Fruit fly (Drosophila melanogaster) whole organism, embryonic: ENCODE measurements around the gene CG18649.

Experiments
- Antp ChIP-seq: fragments of 200-800 bp; sonication (Bioruptor generic); optimal IDR thresholded peaks from 3 replicates; lab custom pipeline; 2016; ENCODE audit warnings: missing biosample characterization, missing genetic modification characterization
- CG10147 ChIP-seq: fragments of 200-800 bp; sonication (Bioruptor generic); optimal IDR thresholded peaks from 2 replicates; lab custom pipeline; 2019; ENCODE audit warnings: missing biosample characterization, mild to moderate bottlenecking, missing genetic modification characterization, moderate library complexity
- CG1024 ChIP-seq: fragments of 200-800 bp; sonication (Bioruptor generic); IDR thresholded peaks from 2 replicates; pipeline ENCODE4 v1.3.6; 2022; ENCODE audit warnings: missing biosample characterization, missing genetic modification characterization
- CG10274 ChIP-seq: fragments of 200-800 bp; sonication (Bioruptor generic); optimal IDR thresholded peaks from 3 replicates; lab custom pipeline; 2017; ENCODE audit warnings: missing biosample characterization, mild to moderate bottlenecking, missing genetic modification characterization
- CG13296 ChIP-seq: fragments of 200-800 bp; sonication (Bioruptor generic); optimal IDR thresholded peaks from 3 replicates; lab custom pipeline; 2018; ENCODE audit warnings: missing biosample characterization, mild to moderate bottlenecking, missing genetic modification characterization
- CG13775 ChIP-seq: fragments of 200-800 bp; sonication (Bioruptor generic); optimal IDR thresholded peaks from 3 replicates; lab custom pipeline; 2017; ENCODE audit warnings: missing biosample characterization, mild to moderate bottlenecking, missing genetic modification characterization
- CG14965 ChIP-seq: fragments of 200-800 bp; sonication (Bioruptor generic); optimal IDR thresholded peaks from 2 replicates; lab custom pipeline; 2016; ENCODE audit warnings: missing biosample characterization, missing genetic modification characterization, borderline replicate concordance
- CG1603 ChIP-seq: fragments of 200-800 bp; sonication (Bioruptor generic); optimal IDR thresholded peaks from 2 replicates; lab custom pipeline; 2019; ENCODE audit warnings: missing biosample characterization, mild to moderate bottlenecking, missing genetic modification characterization, moderate library complexity
- CG16779 ChIP-seq: fragments of 200-800 bp; sonication (Bioruptor generic); IDR thresholded peaks from 2 replicates; pipeline ENCODE4 v1.3.6; 2022; ENCODE audit warnings: missing biosample characterization, missing genetic modification characterization
- CG17359 ChIP-seq: fragments of 200-800 bp; sonication (Bioruptor generic); optimal IDR thresholded peaks from 3 replicates; lab custom pipeline; 2018; ENCODE audit warnings: missing biosample characterization, mild to moderate bottlenecking, missing genetic modification characterization, moderate library complexity
- CG34376 ChIP-seq: fragments of 200-800 bp; sonication (Bioruptor generic); optimal IDR thresholded peaks from 2 replicates; lab custom pipeline; 2018; ENCODE audit warnings: missing biosample characterization, mild to moderate bottlenecking, missing genetic modification characterization
- CG3995 ChIP-seq: fragments of 200-800 bp; sonication (Bioruptor generic); optimal IDR thresholded peaks from 3 replicates; lab custom pipeline; 2016; ENCODE audit warnings: missing biosample characterization, missing genetic modification characterization
- CG5953 ChIP-seq: fragments of 200-800 bp; sonication (Bioruptor generic); IDR thresholded peaks from 2 replicates; pipeline ENCODE4 v1.3.6; 2022; ENCODE audit warnings: missing biosample characterization, missing genetic modification characterization
- CG6175 ChIP-seq: fragments of 200-800 bp; sonication (Bioruptor generic); IDR thresholded peaks from 3 replicates; pipeline ENCODE4 v1.3.6; 2022; ENCODE audit warnings: missing biosample characterization, missing genetic modification characterization
- CG6272 ChIP-seq: fragments of 200-800 bp; sonication (Bioruptor generic); IDR thresholded peaks from 2 replicates; pipeline ENCODE4 v1.3.6; 2022; ENCODE audit warnings: missing biosample characterization, missing genetic modification characterization
- CG9727 ChIP-seq: fragments of 200-800 bp; sonication (Bioruptor generic); optimal IDR thresholded peaks from 3 replicates; lab custom pipeline; 2017; ENCODE audit warnings: missing biosample characterization, mild to moderate bottlenecking, missing genetic modification characterization
- Chrac-16 ChIP-seq: fragments of 200-800 bp; sonication (Bioruptor generic); optimal IDR thresholded peaks from 3 replicates; lab custom pipeline; 2016; ENCODE audit warnings: missing biosample characterization, missing genetic modification characterization
- CkIIα-i1 ChIP-seq: fragments of 200-800 bp; sonication (Bioruptor generic); IDR thresholded peaks from 2 replicates; pipeline ENCODE4 v1.3.6; 2022; ENCODE audit warnings: missing biosample characterization, missing genetic modification characterization
- CrebB ChIP-seq: fragments of 200-800 bp; sonication (Bioruptor generic); optimal IDR thresholded peaks from 3 replicates; lab custom pipeline; 2018; ENCODE audit warnings: missing biosample characterization, mild to moderate bottlenecking, missing genetic modification characterization
- D19A ChIP-seq: fragments of 200-800 bp; optimal IDR thresholded peaks from 3 replicates; lab custom pipeline; 2019; ENCODE audit warnings: missing biosample characterization, mild to moderate bottlenecking, missing genetic modification characterization, moderate library complexity
- Deaf1 ChIP-seq: fragments of 200-800 bp; optimal IDR thresholded peaks from 3 replicates; lab custom pipeline; 2019; ENCODE audit warnings: missing biosample characterization, mild to moderate bottlenecking, missing genetic modification characterization, moderate library complexity
- HLHmδ ChIP-seq: fragments of 200-800 bp; sonication (Bioruptor generic); optimal IDR thresholded peaks from 2 replicates; lab custom pipeline; 2018; ENCODE audit warnings: missing biosample characterization, mild to moderate bottlenecking, missing genetic modification characterization, moderate library complexity
- Hr78 ChIP-seq, 2 experiments: fragments of 200-800 bp in 1 of 2; fragments of >200 bp in 1 of 2; sonication (Bioruptor generic) in 1 of 2; optimal IDR thresholded peaks; 2 replicates each; lab custom pipeline; 2017 to 2019; ENCODE audit warnings: missing biosample characterization in 2 of 2, missing genetic modification characterization in 2 of 2, mild to moderate bottlenecking in 1 of 2, moderate library complexity in 1 of 2
- MBD-R2 ChIP-seq: fragments of 200-800 bp; sonication (Bioruptor generic); IDR thresholded peaks from 2 replicates; pipeline ENCODE4 v1.3.6; 2022; ENCODE audit warnings: missing biosample characterization, missing genetic modification characterization
- MESR4 ChIP-seq: fragments of 200-800 bp; sonication (Bioruptor generic); optimal IDR thresholded peaks from 2 replicates; lab custom pipeline; 2018; ENCODE audit warnings: missing biosample characterization, mild to moderate bottlenecking, missing genetic modification characterization, moderate library complexity
- Neu2 ChIP-seq: fragments of 200-800 bp; sonication (Bioruptor generic); optimal IDR thresholded peaks from 3 replicates; lab custom pipeline; 2016; ENCODE audit warnings: missing biosample characterization, missing genetic modification characterization, borderline replicate concordance
- Ptx1 ChIP-seq: fragments of 200-800 bp; sonication (Bioruptor generic); IDR thresholded peaks from 2 replicates; pipeline ENCODE4 v1.3.6; 2022; ENCODE audit warnings: missing biosample characterization, missing genetic modification characterization
- Sox100B ChIP-seq: fragments of 200-800 bp; sonication (Bioruptor generic); optimal IDR thresholded peaks from 3 replicates; lab custom pipeline; 2018; ENCODE audit warnings: missing biosample characterization, mild to moderate bottlenecking, missing genetic modification characterization
- Sry-δ ChIP-seq: fragments of 200-800 bp; sonication (Bioruptor generic); optimal IDR thresholded peaks from 2 replicates; lab custom pipeline; 2016; ENCODE audit warnings: missing biosample characterization, missing genetic modification characterization
- Ssrp ChIP-seq: fragments of 200-800 bp; sonication (Bioruptor generic); optimal IDR thresholded peaks from 2 replicates; lab custom pipeline; 2018; ENCODE audit warnings: missing biosample characterization, mild to moderate bottlenecking, missing genetic modification characterization, moderate library complexity
- Stat92E ChIP-seq, 3 experiments: fragments of >200 bp in 2 of 3; fragments of 200-800 bp in 1 of 3; sonication (Bioruptor generic) in 1 of 3; optimal IDR thresholded peaks; 2 replicates each; lab custom pipeline; 2017 to 2019; ENCODE audit warnings: missing biosample characterization in 3 of 3, missing genetic modification characterization in 3 of 3, mild to moderate bottlenecking in 1 of 3, moderate library complexity in 1 of 3
- ab ChIP-seq: fragments of 200-800 bp; sonication (Bioruptor generic); optimal IDR thresholded peaks from 2 replicates; lab custom pipeline; 2016; ENCODE audit warnings: missing biosample characterization, missing genetic modification characterization
- cad ChIP-seq: fragments of >200 bp; optimal IDR thresholded peaks from 2 replicates; lab custom pipeline; 2017; ENCODE audit warnings: missing biosample characterization, missing genetic modification characterization
- chinmo ChIP-seq: fragments of 200-800 bp; sonication (Bioruptor generic); IDR thresholded peaks from 4 replicates; pipeline ENCODE4 v1.3.6; 2022; ENCODE audit warnings: missing biosample characterization, missing genetic modification characterization; ENCODE audit not compliant: partially characterized antibody
- da ChIP-seq: fragments of 200-800 bp; sonication (Bioruptor generic); optimal IDR thresholded peaks from 2 replicates; lab custom pipeline; 2016; ENCODE audit warnings: missing biosample characterization, missing genetic modification characterization
- dati ChIP-seq: fragments of 200-800 bp; sonication (Bioruptor generic); IDR thresholded peaks from 2 replicates; pipeline ENCODE4 v1.3.6; 2022; ENCODE audit warnings: missing biosample characterization, missing genetic modification characterization
- dm ChIP-seq: fragments of 200-800 bp; sonication (Bioruptor generic); optimal IDR thresholded peaks from 3 replicates; lab custom pipeline; 2016; ENCODE audit warnings: missing biosample characterization, missing genetic modification characterization
- jigr1 ChIP-seq: fragments of 200-800 bp; sonication (Bioruptor generic); IDR thresholded peaks from 3 replicates; pipeline ENCODE4 v1.3.6; 2022; ENCODE audit warnings: missing biosample characterization, missing genetic modification characterization
- lab ChIP-seq: fragments of 200-800 bp; sonication (Bioruptor generic); optimal IDR thresholded peaks from 3 replicates; lab custom pipeline; 2017; ENCODE audit warnings: missing biosample characterization, missing genetic modification characterization, mild to moderate bottlenecking, moderate library complexity, missing genetic modification reagents
- mam ChIP-seq: fragments of 200-800 bp; sonication (Bioruptor generic); optimal IDR thresholded peaks from 3 replicates; lab custom pipeline; 2016; ENCODE audit warnings: missing biosample characterization, missing genetic modification characterization
- nau ChIP-seq: fragments of 200-800 bp; sonication (Bioruptor generic); optimal IDR thresholded peaks from 3 replicates; lab custom pipeline; 2017; ENCODE audit warnings: missing biosample characterization, mild to moderate bottlenecking, missing genetic modification characterization, missing genetic modification reagents
- phol ChIP-seq: fragments of 200-800 bp; sonication (Bioruptor generic); optimal IDR thresholded peaks from 3 replicates; lab custom pipeline; 2018; ENCODE audit warnings: missing biosample characterization, mild to moderate bottlenecking, missing genetic modification characterization, moderate library complexity
- prd ChIP-seq, 3 experiments: fragments of >200 bp in 2 of 3; fragments of 200-800 bp in 1 of 3; sonication (Bioruptor generic) in 1 of 3; optimal IDR thresholded peaks in 2 of 3; IDR thresholded peaks in 1 of 3; 2 replicates in 2 of 3; 3 replicates in 1 of 3; pipeline versions ENCODE4 v1.3.6 to Lab custom; 2017 to 2022; ENCODE audit warnings: missing biosample characterization in 1 of 3, missing genetic modification characterization in 1 of 3
- repo ChIP-seq: fragments of 200-800 bp; sonication (Bioruptor generic); optimal IDR thresholded peaks from 2 replicates; lab custom pipeline; 2016; ENCODE audit warnings: missing biosample characterization, missing genetic modification characterization
- slbo ChIP-seq: fragments of 200-800 bp; sonication (Bioruptor generic); IDR thresholded peaks from 2 replicates; pipeline ENCODE4 v1.3.6; 2022; ENCODE audit warnings: missing biosample characterization, missing genetic modification characterization
- stc ChIP-seq: fragments of 200-800 bp; sonication (Bioruptor generic); IDR thresholded peaks from 2 replicates; pipeline ENCODE4 v1.3.6; 2022; ENCODE audit warnings: missing biosample characterization, missing genetic modification characterization
- vnd ChIP-seq: fragments of 200-800 bp; sonication (Bioruptor generic); IDR thresholded peaks from 3 replicates; pipeline ENCODE4 v1.3.6; 2022; ENCODE audit warnings: missing biosample characterization, missing genetic modification characterization; ENCODE audit not compliant: partially characterized antibody
- zen2 ChIP-seq: fragments of 200-800 bp; sonication (Bioruptor generic); IDR thresholded peaks from 3 replicates; pipeline ENCODE4 v1.3.6; 2022; ENCODE audit warnings: missing biosample characterization, missing genetic modification characterization; ENCODE audit not compliant: partially characterized antibody

The CG18649 gene

DNA sequence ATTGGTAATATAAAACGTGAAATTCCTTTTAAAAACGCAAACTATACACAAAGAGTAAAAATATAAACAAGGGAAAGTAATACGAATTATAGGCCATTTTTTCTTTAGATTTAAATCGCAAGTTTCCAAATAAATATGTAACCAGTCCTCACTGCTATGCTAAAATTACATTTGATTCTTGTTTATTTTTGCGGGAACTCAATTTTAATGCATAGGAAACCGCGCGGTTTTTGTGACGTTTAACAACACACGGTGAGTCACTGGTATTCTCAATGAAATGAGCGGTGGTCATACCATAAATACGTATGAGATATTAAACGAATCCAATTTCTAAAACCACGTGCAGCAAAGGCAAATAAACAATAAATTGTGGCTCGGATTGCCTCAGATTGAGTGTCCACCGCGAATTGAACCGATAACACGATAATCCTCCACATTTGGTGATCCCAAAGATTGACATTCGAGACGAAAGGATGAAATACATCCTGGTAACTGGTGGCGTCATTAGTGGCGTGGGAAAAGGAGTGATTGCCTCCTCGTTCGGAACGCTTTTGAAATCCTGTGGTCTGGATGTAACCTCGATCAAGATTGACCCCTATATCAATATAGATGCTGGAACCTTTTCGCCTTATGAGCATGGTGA is 44.1 kb upstream of the CG18649 start, which contains the start of gene Ctps (continued):
- TF ChIP-seq Hr78 (GFP tag; optimal IDR thresholded peaks at IDR 0.05; lab: Kevin White, UChicago) = no peak
- no peak for TF ChIP-seq CrebB (tag; lab: Kevin White, UChicago)
- no peak for TF ChIP-seq prd (optimal IDR thresholded peaks at IDR 0.05; lab: Kevin White, UChicago)
- TF ChIP-seq prd (GFP tag; IDR thresholded peaks at IDR 0.05; lab: Robert Waterston, UW) = 0 out of 3 replicates have a peak, but pooled peaks have one; percentile 19
- peak; percentile 34 for TF ChIP-seq CG17359 (tag; lab: Kevin White, UChicago)
- no peak for TF ChIP-seq Deaf1 (tag; lab: Kevin White, UChicago)
- TF ChIP-seq CG14965 (GFP tag; lab: Kevin White, UChicago) = no peak
- no peak for TF ChIP-seq zen2 (GFP tag; lab: Robert Waterston, UW)
- no peak for TF ChIP-seq ab
- TF ChIP-seq lab (GFP tag; lab: Kevin White, UChicago) = peak; percentile 24
- peak; percentile 10 for TF ChIP-seq Sox100B (GFP tag; lab: Kevin White, UChicago)
- no peak for TF ChIP-seq D19A (tag; lab: Kevin White, UChicago)
- no peak for TF ChIP-seq Neu2
- no peak for TF ChIP-seq CG1024 (GFP tag; lab: Robert Waterston, UW)
- peak; percentile 31 for TF ChIP-seq CG3995 (GFP tag; lab: Kevin White, UChicago)
- TF ChIP-seq Ssrp = no peak
- no peak for TF ChIP-seq CG9727 (GFP tag; lab: Kevin White, UChicago)
- TF ChIP-seq HLHmδ (GFP tag; lab: Kevin White, UChicago) = no peak
- no peak for TF ChIP-seq vnd
- TF ChIP-seq CG6175 = no peak
- peak; percentile 15 for TF ChIP-seq Sry-δ
- peak; percentile 35 for TF ChIP-seq CG13296
- no peak for TF ChIP-seq stc
- TF ChIP-seq CG16779 (GFP tag; lab: Robert Waterston, UW) = no peak
- TF ChIP-seq CG5953 (GFP tag; lab: Robert Waterston, UW) = no peak
- TF ChIP-seq dm = peak; percentile 76
- TF ChIP-seq dati (GFP tag; lab: Robert Waterston, UW) = no peak
- no peak for TF ChIP-seq Stat92E (GFP tag; optimal IDR thresholded peaks at IDR 0.05; lab: Kevin White, UChicago)
- no peak for TF ChIP-seq da (GFP tag; lab: Kevin White, UChicago)
- TF ChIP-seq Ptx1 (GFP tag; lab: Robert Waterston, UW) = no peak
- no peak for TF ChIP-seq CG6272 (GFP tag; lab: Robert Waterston, UW)
- TF ChIP-seq phol (tag; lab: Kevin White, UChicago) = peak; percentile 2
- no peak for TF ChIP-seq CG10274 (GFP tag; lab: Kevin White, UChicago)
- peak; percentile 35 for TF ChIP-seq CG34376 (GFP tag; lab: Kevin White, UChicago)
- no peak for TF ChIP-seq CG13775
- TF ChIP-seq slbo (GFP tag; lab: Robert Waterston, UW) = peak; percentile 42; the same call in 1 of the 2 replicates
- TF ChIP-seq MESR4 (GFP tag; lab: Kevin White, UChicago) = peak; percentile 65
- no peak for TF ChIP-seq CG10147 (GFP tag; lab: Kevin White, UChicago)
- no peak for TF ChIP-seq cad (GFP tag; lab: Kevin White, UChicago)
- TF ChIP-seq Chrac-16 (GFP tag; lab: Kevin White, UChicago) = peak; percentile 16
- peak; percentile 66 for TF ChIP-seq CG1603 (tag; lab: Kevin White, UChicago)
- TF ChIP-seq jigr1 (GFP tag; lab: Robert Waterston, UW) = no peak
- no peak for TF ChIP-seq Antp
- TF ChIP-seq MBD-R2 (GFP tag; lab: Robert Waterston, UW) = peak; percentile 50
- no peak for TF ChIP-seq chinmo (GFP tag; lab: Robert Waterston, UW)
- peak; percentile 21 for TF ChIP-seq mam
- TF ChIP-seq repo (GFP tag; lab: Kevin White, UChicago) = no peak
- TF ChIP-seq CkIIα-i1 (GFP tag; lab: Robert Waterston, UW) = no peak
- TF ChIP-seq nau (GFP tag; lab: Kevin White, UChicago) = peak; percentile 25
